Worm (Caenorhabditis elegans): ENCODE measurements around the gene K02E7.10.

K02E7.10 gene

ce11 chrII:1075424-1075823 is 8.6 kb upstream of the K02E7.10 start, which contains the start of gene K02E7.11:
Gene K02E7.11, minus strand, starts transcription at chrII:1075524.
- no peak for TF ChIP-seq ztf-22 (GFP tag; optimal IDR thresholded peaks at IDR 0.05)
- no peak for TF ChIP-seq rcor-1 (GFP tag; IDR thresholded peaks at IDR 0.05)
- TF ChIP-seq lsy-27 (tag; optimal IDR thresholded peaks at IDR 0.05; ENCODE audit: borderline replicate concordance, insufficient read depth): no peak
- TF ChIP-seq ztf-18 (tag; optimal IDR thresholded peaks at IDR 0.05): no peak
- no peak for TF ChIP-seq Y56A3A.18 (GFP tag; IDR thresholded peaks at IDR 0.05)
- TF ChIP-seq sptf-2 (GFP tag; optimal IDR thresholded peaks at IDR 0.05): no peak
- no peak for TF ChIP-seq mes-4 (tag; optimal IDR thresholded peaks at IDR 0.05)
- no peak for TF ChIP-seq madf-3 (GFP tag; IDR thresholded peaks at IDR 0.05)
- TF ChIP-seq die-1 (tag; optimal IDR thresholded peaks at IDR 0.05): no peak
- TF ChIP-seq egl-18 (GFP tag; IDR thresholded peaks at IDR 0.05): no peak
- no peak for TF ChIP-seq lin-35 (GFP tag; optimal IDR thresholded peaks at IDR 0.05)
- no peak for TF ChIP-seq aptf-3 (GFP tag; IDR thresholded peaks at IDR 0.05)
- no peak for TF ChIP-seq ekl-4 (GFP tag; IDR thresholded peaks at IDR 0.05)
- no peak for TF ChIP-seq F10E7.11 (tag; optimal IDR thresholded peaks at IDR 0.05)
- TF ChIP-seq bed-1 (GFP tag; IDR thresholded peaks at IDR 0.05): no peak
- no peak for TF ChIP-seq chd-7 (tag; optimal IDR thresholded peaks at IDR 0.05)
- TF ChIP-seq snpc-1.1 (tag; optimal IDR thresholded peaks at IDR 0.05; ENCODE audit: insufficient read depth): no peak
- TF ChIP-seq F39B2.1 (GFP tag; IDR thresholded peaks at IDR 0.05): no peak

- TF ChIP-seq rpc-1 (optimal IDR thresholded peaks at IDR 0.05): no peak
- no peak for TF ChIP-seq rpc-1 (tag; optimal IDR thresholded peaks at IDR 0.05)
- TF ChIP-seq efl-1 (GFP tag; optimal IDR thresholded peaks at IDR 0.05): no peak
- no peak for TF ChIP-seq Y56A3A.18 (GFP tag; IDR thresholded peaks at IDR 0.05)
- no peak for TF ChIP-seq nhr-80 (tag; optimal IDR thresholded peaks at IDR 0.05)
- TF ChIP-seq egrh-3 (GFP tag; IDR thresholded peaks at IDR 0.05): no peak
- TF ChIP-seq egl-18 (GFP tag; IDR thresholded peaks at IDR 0.05): no peak
- no peak for TF ChIP-seq nhr-27 (tag; optimal IDR thresholded peaks at IDR 0.05)
- TF ChIP-seq xnd-1 (tag; optimal IDR thresholded peaks at IDR 0.05): no peak
- no peak for TF ChIP-seq him-1 (tag; optimal IDR thresholded peaks at IDR 0.05)
- TF ChIP-seq lin-40 (tag; optimal IDR thresholded peaks at IDR 0.05): no peak
- no peak for TF ChIP-seq hlh-12 (tag; optimal IDR thresholded peaks at IDR 0.05)
- no peak for TF ChIP-seq nfya-2 (GFP tag; IDR thresholded peaks at IDR 0.05)
- no peak for TF ChIP-seq mel-28 (tag; optimal IDR thresholded peaks at IDR 0.05; ENCODE audit: borderline replicate concordance)
- no peak for TF ChIP-seq unc-130 (GFP tag; optimal IDR thresholded peaks at IDR 0.05)
Measured at ce11 chrII:1072106-1072505, 5.3 kb upstream of the K02E7.10 start, which contains the start of gene K02E7.4. Gene K02E7.4, plus strand, starts transcription at chrII:1072406.

- TF ChIP-seq ceh-79 (tag; optimal IDR thresholded peaks at IDR 0.05) (no peak), mxl-1 (tag; optimal IDR thresholded peaks at IDR 0.05) (no peak), ztf-25 (GFP tag; IDR thresholded peaks at IDR 0.05) (no peak)
Measured at ce11 chrII:1071432-1071831, 4.6 kb upstream of the K02E7.10 start.

ce11 chrII:1070875-1071274 is 4.1 kb upstream of the K02E7.10 start, which contains the start of gene K02E7.12:
Gene K02E7.12, plus strand, starts transcription at chrII:1071175.
- TF ChIP-seq attf-5 (GFP tag; optimal IDR thresholded peaks at IDR 0.05) (no peak), gei-17 (GFP tag; optimal IDR thresholded peaks at IDR 0.05) (no peak), nhr-179 (tag; optimal IDR thresholded peaks at IDR 0.05) (no peak), snpc-1.1 (tag; optimal IDR thresholded peaks at IDR 0.05; ENCODE audit: insufficient read depth) (no peak), rcor-1 (GFP tag; IDR thresholded peaks at IDR 0.05) (no peak), lin-40 (tag; optimal IDR thresholded peaks at IDR 0.05) (no peak), lin-26 (GFP tag; IDR thresholded peaks at IDR 0.05) (no peak), efl-1 (GFP tag; optimal IDR thresholded peaks at IDR 0.05) (no peak), F52B5.7 (tag; optimal IDR thresholded peaks at IDR 0.05) (no peak), nhr-90 (tag; optimal IDR thresholded peaks at IDR 0.05) (no peak), egl-18 (GFP tag; IDR thresholded peaks at IDR 0.05) (no peak), atf-7 (tag; optimal IDR thresholded peaks at IDR 0.05) (no peak)
